Worm (Caenorhabditis elegans): ENCODE data around the gene ram-5.

The ram-5 gene

DNA sequence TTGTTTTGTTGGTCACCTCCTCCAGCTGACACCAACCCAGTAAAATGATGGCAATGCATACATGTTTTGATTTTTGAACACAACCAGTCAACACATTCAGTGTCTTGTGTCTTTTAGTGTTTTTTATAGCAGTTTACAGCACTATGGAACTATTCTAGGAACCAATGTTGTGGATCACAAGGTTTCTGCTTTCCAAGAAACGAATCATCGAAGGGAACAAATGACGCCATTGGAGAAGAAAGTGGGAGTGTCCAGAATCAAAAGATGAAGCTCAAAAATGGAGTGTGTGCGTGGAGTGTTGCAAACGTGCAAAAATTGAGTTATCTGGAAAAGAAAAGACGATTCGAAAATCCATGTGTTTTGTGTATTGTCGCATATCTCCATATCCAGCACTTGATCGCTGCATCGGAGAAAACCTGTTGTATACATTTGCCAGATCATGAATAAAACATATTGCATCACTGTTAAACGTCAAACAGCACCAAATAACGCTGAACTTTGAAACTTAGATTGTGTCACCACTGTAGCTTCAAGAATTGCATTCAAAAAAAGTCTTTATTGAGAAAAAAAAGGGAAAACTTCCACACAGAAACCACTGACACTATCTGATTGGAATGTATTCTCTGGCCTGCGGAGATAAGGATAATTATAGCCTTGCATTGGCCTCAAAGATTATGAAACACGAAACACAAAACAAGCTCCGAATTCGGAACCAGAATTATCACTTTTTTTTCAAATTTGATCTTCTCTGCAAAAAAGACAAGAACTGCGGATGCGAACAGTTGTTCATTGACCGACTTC lies 12.5 kb downstream of the ram-5 start:
- TF ChIP-seq ztf-11 (tag; optimal IDR thresholded peaks at IDR 0.05) (no peak), nhr-237 (tag; optimal IDR thresholded peaks at IDR 0.05) (no peak), elt-3 (tag; optimal IDR thresholded peaks at IDR 0.05) (peak; percentile 45), ztf-1 (GFP tag; conservative IDR thresholded peaks at IDR 0.05) (no peak), crh-2 (tag; optimal IDR thresholded peaks at IDR 0.05) (peak; percentile 74), blmp-1 (tag; optimal IDR thresholded peaks at IDR 0.05; ENCODE audit: insufficient read depth) (peak; percentile 59), unc-39 (tag; optimal IDR thresholded peaks at IDR 0.05) (no peak), nhr-23 (tag; optimal IDR thresholded peaks at IDR 0.05) (no peak), lin-11 (tag; optimal IDR thresholded peaks at IDR 0.05) (peak; percentile 2), dmd-4 (tag; optimal IDR thresholded peaks at IDR 0.05) (peak; percentile 69), mdl-1 (tag; optimal IDR thresholded peaks at IDR 0.05) (peak in 1 of 2 experiments; percentile 24), sem-4 (tag; optimal IDR thresholded peaks at IDR 0.05) (peak; percentile 58), C34F6.9 (tag; optimal IDR thresholded peaks at IDR 0.05) (peak; percentile 58), nhr-25 (tag; optimal IDR thresholded peaks at IDR 0.05) (peak; percentile 37), lsy-2 (tag; optimal IDR thresholded peaks at IDR 0.05) (peak in 1 of 2 experiments; percentile 78), nhr-129 (tag; optimal IDR thresholded peaks at IDR 0.05) (peak; percentile 47), peb-1 (tag; optimal IDR thresholded peaks at IDR 0.05) (no peak), ztf-4 (tag; optimal IDR thresholded peaks at IDR 0.05) (peak; percentile 70), fos-1 (tag; optimal IDR thresholded peaks at IDR 0.05) (peak; percentile 6), mab-5 (tag; optimal IDR thresholded peaks at IDR 0.05) (no peak), skn-1 (tag; optimal IDR thresholded peaks at IDR 0.05) (no peak), F13H6.1 (tag; optimal IDR thresholded peaks at IDR 0.05) (no peak), gmeb-1 (tag; optimal IDR thresholded peaks at IDR 0.05) (no peak), R02D3.7 (tag; optimal IDR thresholded peaks at IDR 0.05) (no peak), sma-9 (GFP tag; optimal IDR thresholded peaks at IDR 0.05) (peak; percentile 95), sma-9 (tag; optimal IDR thresholded peaks at IDR 0.05) (no peak), zag-1 (tag; optimal IDR thresholded peaks at IDR 0.05) (peak; percentile 52), egl-27 (tag; optimal IDR thresholded peaks at IDR 0.05) (no peak), aly-2 (tag; optimal IDR thresholded peaks at IDR 0.05) (no peak), unc-55 (GFP tag; optimal IDR thresholded peaks at IDR 0.05) (peak; percentile 55), nhr-21 (tag; optimal IDR thresholded peaks at IDR 0.05) (peak; percentile 87), snpc-4 (tag; optimal IDR thresholded peaks at IDR 0.05) (no peak), lin-13 (GFP tag; optimal IDR thresholded peaks at IDR 0.05) (peak; percentile 68), nhr-6 (tag; optimal IDR thresholded peaks at IDR 0.05) (peak; percentile 82)

DNA sequence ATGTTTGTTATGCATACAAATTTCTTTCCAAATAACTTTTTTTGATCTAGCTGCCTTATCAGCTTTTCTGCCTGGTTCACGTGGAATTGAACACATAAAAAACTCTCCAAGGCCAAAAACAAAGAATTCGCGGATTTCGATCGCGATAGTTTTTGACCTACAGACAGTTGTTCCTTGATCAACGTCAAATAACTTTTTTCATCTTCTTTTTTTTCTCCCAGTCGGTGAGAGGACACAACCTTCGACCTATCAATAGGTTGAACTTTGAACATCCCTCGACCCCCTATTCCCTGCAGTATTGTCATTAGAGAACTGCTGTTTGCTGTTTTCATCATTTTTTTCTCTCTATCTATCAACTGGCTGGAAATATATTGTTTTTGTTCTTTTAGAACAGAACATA lies 13.9 kb downstream of the ram-5 start:
- TF ChIP-seq sma-9 (GFP tag; optimal IDR thresholded peaks at IDR 0.05) (peak; percentile 54), sma-9 (tag; optimal IDR thresholded peaks at IDR 0.05) (no peak), lin-39 (tag; optimal IDR thresholded peaks at IDR 0.05) (no peak), ztf-11 (tag; optimal IDR thresholded peaks at IDR 0.05) (no peak), ceh-82 (tag; optimal IDR thresholded peaks at IDR 0.05) (no peak)

DNA sequence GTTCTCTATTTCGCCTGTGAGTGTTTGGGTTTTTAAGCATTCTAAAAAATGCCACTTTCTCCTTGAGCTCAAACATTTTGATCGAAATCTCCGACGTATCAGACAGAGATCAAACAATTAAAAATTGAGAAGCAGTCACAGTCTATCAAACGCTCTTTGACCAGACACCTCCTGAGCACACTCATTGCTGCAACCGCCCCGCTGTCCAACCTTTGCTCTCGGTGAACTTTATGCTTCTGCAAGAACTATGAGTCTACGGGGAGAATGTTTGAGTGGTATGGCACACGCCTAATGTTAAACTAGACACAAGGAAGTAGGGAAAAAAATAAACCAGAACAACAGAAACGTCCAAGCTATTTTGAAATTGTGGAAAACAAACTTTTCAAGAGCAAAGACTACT lies 15.3 kb downstream of the ram-5 start:
- no peak for TF ChIP-seq sma-3 (GFP tag; optimal IDR thresholded peaks at IDR 0.05)
- peak; percentile 32 for TF ChIP-seq sma-9 (GFP tag; optimal IDR thresholded peaks at IDR 0.05)
- no peak for TF ChIP-seq sma-9 (tag; optimal IDR thresholded peaks at IDR 0.05)

DNA sequence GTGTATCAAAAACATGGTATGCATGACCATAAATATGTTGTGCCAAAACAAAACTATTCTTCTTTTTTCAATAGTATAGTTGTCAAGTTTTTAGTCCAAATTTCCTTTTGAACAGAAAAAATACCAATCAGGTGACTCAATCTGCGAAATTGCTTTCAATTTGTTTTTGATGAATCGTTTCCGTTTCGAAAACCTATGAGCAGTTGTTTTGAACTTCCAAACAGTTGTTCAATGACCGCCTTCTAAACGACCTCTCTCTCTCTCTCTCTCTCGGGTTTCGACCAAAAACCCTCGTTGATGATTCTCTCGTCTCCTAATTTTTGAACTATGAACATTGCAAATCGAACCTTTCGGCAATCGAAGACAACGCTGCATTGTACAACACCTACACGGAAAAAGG lies 16.1 kb downstream of the ram-5 start:
- TF ChIP-seq elt-3 (tag; optimal IDR thresholded peaks at IDR 0.05), result no peak
- TF ChIP-seq nhr-23 (tag; optimal IDR thresholded peaks at IDR 0.05), result no peak
- no peak for TF ChIP-seq lsy-2 (tag; optimal IDR thresholded peaks at IDR 0.05)
- peak; percentile 8 for TF ChIP-seq nhr-6 (tag; optimal IDR thresholded peaks at IDR 0.05)
- TF ChIP-seq blmp-1 (tag; optimal IDR thresholded peaks at IDR 0.05; ENCODE audit: insufficient read depth), result no peak
- TF ChIP-seq nhr-77 (tag; optimal IDR thresholded peaks at IDR 0.05), result no peak
- no peak for TF ChIP-seq alr-1 (tag; optimal IDR thresholded peaks at IDR 0.05)
- no peak for TF ChIP-seq crh-2 (tag; optimal IDR thresholded peaks at IDR 0.05)
- TF ChIP-seq ztf-4 (tag; optimal IDR thresholded peaks at IDR 0.05), result no peak
- no peak for TF ChIP-seq ztf-1 (GFP tag; conservative IDR thresholded peaks at IDR 0.05)
- no peak for TF ChIP-seq unc-62 (GFP tag; optimal IDR thresholded peaks at IDR 0.05)
- peak; percentile 5 for TF ChIP-seq nhr-129 (tag; optimal IDR thresholded peaks at IDR 0.05)
- no peak for TF ChIP-seq elt-1 (tag; optimal IDR thresholded peaks at IDR 0.05)
- TF ChIP-seq nhr-10 (tag; optimal IDR thresholded peaks at IDR 0.05), result no peak
- TF ChIP-seq F13H6.1 (tag; optimal IDR thresholded peaks at IDR 0.05), result peak; percentile 24
- TF ChIP-seq nhr-21 (tag; optimal IDR thresholded peaks at IDR 0.05), result no peak
- peak; percentile 71 for TF ChIP-seq sma-9 (GFP tag; optimal IDR thresholded peaks at IDR 0.05)
- TF ChIP-seq sma-9 (tag; optimal IDR thresholded peaks at IDR 0.05), result no peak
- no peak for TF ChIP-seq unc-55 (GFP tag; optimal IDR thresholded peaks at IDR 0.05)
- no peak for TF ChIP-seq egl-27 (tag; optimal IDR thresholded peaks at IDR 0.05)
- no peak for TF ChIP-seq Y55F3AM.14 (GFP tag; optimal IDR thresholded peaks at IDR 0.05)
- TF ChIP-seq skn-1 (tag; optimal IDR thresholded peaks at IDR 0.05), result no peak
- TF ChIP-seq sma-3 (GFP tag; optimal IDR thresholded peaks at IDR 0.05), result no peak
- no peak for TF ChIP-seq mbf-1 (tag; optimal IDR thresholded peaks at IDR 0.05)
- no peak for TF ChIP-seq zag-1 (tag; optimal IDR thresholded peaks at IDR 0.05)
- TF ChIP-seq peb-1 (tag; optimal IDR thresholded peaks at IDR 0.05), result no peak
- TF ChIP-seq ZK546.5 (tag; optimal IDR thresholded peaks at IDR 0.05), result no peak
- TF ChIP-seq mdl-1 (tag; optimal IDR thresholded peaks at IDR 0.05), result no peak
- TF ChIP-seq sem-4 (tag; optimal IDR thresholded peaks at IDR 0.05), result peak; percentile 35
- TF ChIP-seq lin-39 (tag; optimal IDR thresholded peaks at IDR 0.05), result no peak

All from whole organism, L2 larva.